Worm (Caenorhabditis elegans) whole organism, young adult: Measurements from ENCODE around the gene scl-26.

Experiments
- F22D6.2 ChIP-seq: sonication (generic microtip); optimal IDR thresholded peaks from 2 replicates; lab custom pipeline; 2016; ENCODE audit warnings: mild to moderate bottlenecking, missing genetic modification characterization, missing compliant biosample characterization
- F49E8.2 ChIP-seq: sonication (generic microtip); optimal IDR thresholded peaks from 3 replicates; lab custom pipeline; 2017; ENCODE audit warnings: missing genetic modification characterization, mild to moderate bottlenecking, missing compliant biosample characterization, antibody characterized with exemption, moderate library complexity; ENCODE audit not compliant: insufficient read depth
- F57A8.1 ChIP-seq: fragments of 200-800 bp; sonication (Bioruptor generic); optimal IDR thresholded peaks from 2 replicates; lab custom pipeline; 2018; ENCODE audit warnings: mild to moderate bottlenecking, missing genetic modification characterization, moderate library complexity, missing compliant biosample characterization
- T07F8.4 ChIP-seq: sonication (generic microtip); optimal IDR thresholded peaks from 2 replicates; lab custom pipeline; 2016; ENCODE audit warnings: mild to moderate bottlenecking, missing genetic modification characterization, moderate library complexity, missing compliant biosample characterization
- Y53F4B.3 ChIP-seq: fragments of 200-800 bp; sonication (Bioruptor generic); IDR thresholded peaks from 2 replicates; pipeline ENCODE4 v1.3.6; 2022; ENCODE audit warnings: missing genetic modification reagents, missing genetic modification characterization, missing compliant biosample characterization
- Y53G8AR.9 ChIP-seq: fragments of 200-800 bp; sonication (Bioruptor generic); conservative IDR thresholded peaks from 2 replicates; pipeline ENCODE4 v1.3.6; 2022; ENCODE audit warnings: missing genetic modification reagents, missing genetic modification characterization, missing compliant biosample characterization
- Y67H2A.10 ChIP-seq: fragments of 200-800 bp; sonication (Bioruptor generic); conservative IDR thresholded peaks from 2 replicates; pipeline ENCODE4 v1.3.6; 2022; ENCODE audit warnings: missing genetic modification reagents, missing genetic modification characterization, missing compliant biosample characterization
- Y79H2A.3 ChIP-seq: fragments of 200-800 bp; sonication (Bioruptor generic); conservative IDR thresholded peaks from 2 replicates; pipeline ENCODE4 v1.3.6; 2022; ENCODE audit warnings: missing genetic modification reagents, missing genetic modification characterization, missing compliant biosample characterization
- aptf-2 ChIP-seq: fragments of 200-800 bp; sonication (Bioruptor generic); conservative IDR thresholded peaks from 2 replicates; pipeline ENCODE4 v1.3.6; 2022; ENCODE audit warnings: missing genetic modification reagents, missing genetic modification characterization, missing compliant biosample characterization
- athp-1 ChIP-seq: sonication (generic microtip); optimal IDR thresholded peaks from 2 replicates; lab custom pipeline; 2017; ENCODE audit warnings: mild to moderate bottlenecking, missing genetic modification characterization, missing compliant biosample characterization
- attf-3 ChIP-seq: fragments of 200-800 bp; sonication (Bioruptor generic); conservative IDR thresholded peaks from 2 replicates; pipeline ENCODE4 v1.3.6; 2022; ENCODE audit warnings: missing genetic modification reagents, missing genetic modification characterization, missing compliant biosample characterization
- bed-1 ChIP-seq: fragments of 200-800 bp; sonication (Bioruptor generic); IDR thresholded peaks from 2 replicates; pipeline ENCODE4 v1.3.6; 2022; ENCODE audit warnings: missing genetic modification reagents, missing genetic modification characterization, missing compliant biosample characterization
- bed-2 ChIP-seq: fragments of 200-800 bp; sonication (Bioruptor generic); IDR thresholded peaks from 2 replicates; pipeline ENCODE4 v1.3.6; 2022; ENCODE audit warnings: missing genetic modification reagents, missing genetic modification characterization, missing compliant biosample characterization
- cebp-1 ChIP-seq, 2 experiments: fragments of 200-800 bp in 1 of 2; sonication (Bioruptor generic) in 1 of 2; sonication (generic microtip) in 1 of 2; IDR thresholded peaks in 1 of 2; optimal IDR thresholded peaks in 1 of 2; 2 replicates each; pipeline versions ENCODE4 v1.3.6 to Lab custom; 2017 to 2022; ENCODE audit warnings: missing compliant biosample characterization in 2 of 2, missing genetic modification characterization in 2 of 2, mild to moderate bottlenecking in 1 of 2, missing genetic modification reagents in 1 of 2, moderate library complexity in 1 of 2
- ceh-100 ChIP-seq: fragments of 200-800 bp; sonication (Bioruptor generic); IDR thresholded peaks from 2 replicates; pipeline ENCODE4 v1.3.6; 2022; ENCODE audit warnings: missing genetic modification reagents, missing genetic modification characterization, missing compliant biosample characterization
- dox-1 ChIP-seq: fragments of 200-800 bp; sonication (Bioruptor generic); IDR thresholded peaks from 2 replicates; pipeline ENCODE4 v1.3.6; 2022; ENCODE audit warnings: missing genetic modification reagents, missing genetic modification characterization, missing compliant biosample characterization
- lin-26 ChIP-seq: fragments of 200-800 bp; sonication (Bioruptor generic); IDR thresholded peaks from 2 replicates; pipeline ENCODE4 v1.3.6; 2022; ENCODE audit warnings: missing genetic modification reagents, missing genetic modification characterization, missing compliant biosample characterization
- lir-1 ChIP-seq: fragments of 200-800 bp; sonication (Bioruptor generic); conservative IDR thresholded peaks from 2 replicates; pipeline ENCODE4 v1.3.6; 2022; ENCODE audit warnings: missing genetic modification reagents, missing genetic modification characterization, missing compliant biosample characterization
- lsl-1 ChIP-seq: fragments of 200-800 bp; sonication (Bioruptor generic); optimal IDR thresholded peaks from 2 replicates; lab custom pipeline; 2018; ENCODE audit warnings: mild to moderate bottlenecking, missing genetic modification characterization, moderate library complexity, missing compliant biosample characterization
- madf-8 ChIP-seq: fragments of 200-800 bp; sonication (Bioruptor generic); conservative IDR thresholded peaks from 2 replicates; pipeline ENCODE4 v1.3.6; 2022; ENCODE audit warnings: missing genetic modification reagents, missing genetic modification characterization, missing compliant biosample characterization
- mcd-1 ChIP-seq: fragments of 200-800 bp; sonication (Bioruptor generic); IDR thresholded peaks from 2 replicates; pipeline ENCODE4 v1.3.6; 2022; ENCODE audit warnings: missing genetic modification reagents, missing genetic modification characterization, missing compliant biosample characterization
- mxl-1 ChIP-seq: sonication (generic microtip); optimal IDR thresholded peaks from 2 replicates; lab custom pipeline; 2016; ENCODE audit warnings: missing genetic modification characterization, missing compliant biosample characterization
- nhr-27 ChIP-seq: fragments of 200-800 bp; sonication (Bioruptor generic); optimal IDR thresholded peaks from 2 replicates; lab custom pipeline; 2018; ENCODE audit warnings: mild to moderate bottlenecking, missing genetic modification characterization, moderate library complexity, missing compliant biosample characterization
- nhr-80 ChIP-seq: sonication (generic microtip); optimal IDR thresholded peaks from 2 replicates; lab custom pipeline; 2016; ENCODE audit warnings: missing genetic modification characterization, missing compliant biosample characterization
- sea-2 ChIP-seq: fragments of 200-800 bp; sonication (Bioruptor generic); IDR thresholded peaks from 2 replicates; pipeline ENCODE4 v1.3.6; 2022; ENCODE audit warnings: missing genetic modification characterization, missing compliant biosample characterization
- snpc-3.4 ChIP-seq: sonication (generic microtip); optimal IDR thresholded peaks from 2 replicates; lab custom pipeline; 2017; ENCODE audit warnings: missing genetic modification characterization, mild to moderate bottlenecking, missing compliant biosample characterization, antibody characterized with exemption, moderate library complexity, missing genotype, missing genetic modification reagents
- tbp1 ChIP-seq: fragments of 200-800 bp; sonication (Bioruptor generic); optimal IDR thresholded peaks from 2 replicates; lab custom pipeline; 2018; ENCODE audit warnings: mild to moderate bottlenecking, missing genetic modification characterization, missing compliant biosample characterization
- unc-130 ChIP-seq: sonication (generic microtip); optimal IDR thresholded peaks from 2 replicates; lab custom pipeline; 2016; ENCODE audit warnings: missing genetic modification reagents, missing genetic modification characterization, missing compliant biosample characterization

Gene scl-26

DNA sequence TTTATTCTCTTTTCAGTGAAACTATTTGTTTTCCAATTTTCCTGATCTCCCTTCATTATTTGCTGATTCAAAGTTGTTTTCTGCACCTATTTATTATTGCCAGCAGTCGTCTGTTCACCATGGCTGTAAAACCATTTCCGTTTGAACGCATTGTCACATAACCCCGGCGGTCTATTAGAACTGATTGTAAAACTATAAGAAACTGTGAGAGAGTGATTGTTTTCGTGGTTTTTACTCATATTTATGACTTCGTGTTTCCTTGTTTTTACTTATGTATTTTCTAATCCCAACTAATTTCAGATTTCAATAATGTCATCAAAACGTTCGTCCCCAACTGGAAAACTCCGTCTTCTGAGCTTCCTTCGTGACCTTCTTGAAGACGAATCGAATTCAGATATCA is 38.4 kb downstream of the scl-26 start, which contains the start of gene F19F10.1:
TSS of gene F19F10.1 (plus strand) at position 301 of the 400 bp plus-strand sequence.
- TF ChIP-seq Y53G8AR.9 (GFP tag; lab: Robert Waterston, UW), result no peak
- TF ChIP-seq lin-26, result no peak
- no peak for TF ChIP-seq bed-2 (GFP tag; lab: Robert Waterston, UW)
- no peak for TF ChIP-seq ceh-100 (GFP tag; lab: Robert Waterston, UW)
- no peak for TF ChIP-seq F57A8.1 (GFP tag; lab: Kevin White, UChicago)
- no peak for TF ChIP-seq madf-8 (GFP tag; lab: Robert Waterston, UW)
- TF ChIP-seq mxl-1 (tag; lab: Kevin White, UChicago), result no peak
- TF ChIP-seq mcd-1, result no peak
- no peak for TF ChIP-seq snpc-3.4 (tag; lab: Kevin White, UChicago)
- TF ChIP-seq Y53F4B.3 (GFP tag; lab: Robert Waterston, UW), result no peak

DNA sequence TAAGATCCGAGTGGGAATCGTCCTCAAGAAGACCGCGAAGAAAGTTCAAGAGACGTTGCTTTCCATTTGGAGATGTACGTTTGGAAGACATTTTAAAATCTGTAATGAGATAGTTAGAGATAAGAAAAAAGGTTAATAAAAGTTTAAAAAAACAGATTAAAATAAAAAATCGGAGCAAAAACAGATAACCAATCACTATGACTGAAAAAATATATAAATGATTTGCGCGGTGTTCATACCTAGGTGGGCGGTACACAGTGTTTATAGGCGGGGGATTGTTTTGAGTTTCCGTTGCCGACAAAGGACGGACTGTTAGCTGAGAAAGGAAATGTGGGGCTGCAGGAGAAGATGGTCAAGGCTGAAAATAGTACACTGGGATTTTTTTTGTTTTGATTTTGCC is 42.6 kb downstream of the scl-26 start, which contains the start of gene ets-7:
TSS of gene ets-7 (minus strand) at position 101 of the 400 bp plus-strand sequence.
- no peak for TF ChIP-seq athp-1 (tag; lab: Kevin White, UChicago)

DNA sequence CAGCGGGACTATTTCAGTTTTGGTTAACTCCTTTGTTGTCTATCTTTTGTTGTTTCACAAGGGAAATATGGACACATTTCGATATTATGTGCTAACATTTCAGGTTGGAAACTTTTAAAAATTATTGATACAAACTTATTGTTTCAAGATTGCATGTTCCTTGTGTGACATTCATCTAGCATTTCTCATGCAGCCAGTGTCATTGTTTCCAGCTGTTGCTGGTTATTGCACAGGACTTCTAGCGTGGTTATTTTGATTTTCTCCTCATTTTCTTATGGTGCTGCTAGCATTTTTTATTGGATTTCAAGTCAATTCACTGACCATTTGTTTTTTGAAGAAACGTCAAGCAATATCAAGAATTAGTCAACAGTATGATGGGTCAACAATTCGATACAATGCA is 45.5 kb downstream of the scl-26 start:
- TF ChIP-seq F49E8.2 (tag; lab: Kevin White, UChicago) (no peak), nhr-27 (tag; lab: Kevin White, UChicago) (no peak), F22D6.2 (tag; lab: Kevin White, UChicago) (no peak), Y53G8AR.9 (GFP tag; lab: Robert Waterston, UW) (no peak), Y67H2A.10 (GFP tag; lab: Robert Waterston, UW) (no peak)
- TF ChIP-seq, all 124 proteins: peak for 0

DNA sequence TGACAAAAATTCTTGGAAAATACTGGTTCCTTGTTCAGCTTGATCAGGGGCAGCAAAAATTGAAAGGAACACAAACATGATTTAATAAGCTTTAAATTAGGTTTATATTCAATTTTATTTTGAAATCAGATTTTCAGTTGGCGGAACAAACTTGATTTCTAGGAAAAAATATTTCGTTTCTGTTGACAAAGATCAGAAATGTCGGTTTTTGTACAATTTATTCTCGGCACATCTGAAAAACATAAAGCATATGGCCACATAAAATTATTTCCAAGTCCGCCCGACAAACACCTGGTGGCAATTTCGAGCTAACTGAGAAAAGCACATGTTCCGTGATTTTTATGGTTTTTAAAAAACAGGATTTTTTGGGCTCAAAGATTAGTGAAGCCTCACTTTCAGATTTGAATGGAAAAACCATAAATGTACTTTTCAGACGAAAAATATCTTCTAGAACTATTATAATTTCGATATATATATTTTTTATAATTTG is 47.4 kb downstream of the scl-26 start, which contains the start of gene ttr-10:
TSS of gene ttr-10 (minus strand) at position 51 of the 490 bp plus-strand sequence.
- no peak for TF ChIP-seq unc-130 (GFP tag; lab: Kevin White, UChicago)
- TF ChIP-seq cebp-1 (GFP tag; IDR thresholded peaks at IDR 0.05; lab: Robert Waterston, UW), result no peak
- TF ChIP-seq cebp-1 (tag; optimal IDR thresholded peaks at IDR 0.05; lab: Kevin White, UChicago), result no peak
- no peak for TF ChIP-seq aptf-2 (GFP tag; lab: Robert Waterston, UW)
- no peak for TF ChIP-seq lir-1 (GFP tag; lab: Robert Waterston, UW)
- TF ChIP-seq nhr-80 (tag; lab: Kevin White, UChicago), result no peak
- no peak for TF ChIP-seq dox-1 (GFP tag; lab: Robert Waterston, UW)
- no peak for TF ChIP-seq lsl-1
- no peak for TF ChIP-seq tbp1 (GFP tag; lab: Kevin White, UChicago)
- no peak for TF ChIP-seq Y79H2A.3 (GFP tag; lab: Robert Waterston, UW)
- TF ChIP-seq attf-3, result no peak
- no peak for TF ChIP-seq T07F8.4 (tag; lab: Kevin White, UChicago)

DNA sequence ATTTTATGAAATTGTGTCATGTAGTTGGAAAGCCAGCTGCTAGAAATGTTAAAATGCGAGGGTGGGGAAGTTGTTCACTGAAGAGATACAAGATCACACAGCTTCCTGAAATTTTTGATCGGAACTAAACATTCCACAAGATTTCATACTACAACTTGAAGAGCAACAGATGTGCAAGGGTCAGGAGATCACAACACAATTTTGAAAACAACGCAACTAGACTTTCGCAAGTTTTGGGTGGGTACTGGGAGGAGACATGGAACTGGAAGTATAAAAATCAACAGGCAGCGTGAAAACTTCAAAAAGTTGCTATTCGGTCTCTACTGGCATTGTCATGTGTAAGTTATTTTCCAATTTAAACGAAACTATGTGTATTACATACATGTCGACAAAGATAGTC is 49.5 kb downstream of the scl-26 start, which contains the start of gene F19F10.3:
TSS of gene F19F10.3 (plus strand) at position 301 of the 400 bp plus-strand sequence.
- no peak for TF ChIP-seq sea-2 (GFP tag; lab: Robert Waterston, UW)
- no peak for TF ChIP-seq bed-1 (GFP tag; lab: Robert Waterston, UW)
